Fruit fly (Drosophila melanogaster): ENCODE measurements around the gene Cyp4ae1.
A peak's percentile ranks its signal among the peaks of the same experiment; 100 is the strongest.

Cyp4ae1 gene

dm6 chrX:2180750-2181261 lies 2.0 kb downstream of the Cyp4ae1 start, which contains the start of gene pn (continued):
- 0 out of 3 replicates have a peak, but pooled peaks have one; percentile 44 for TF ChIP-seq CG14860 (GFP tag; IDR thresholded peaks at IDR 0.05; ENCODE audit: partially characterized antibody)
- TF ChIP-seq MESR4 (GFP tag; optimal IDR thresholded peaks at IDR 0.05): no peak
- TF ChIP-seq Sox102F (GFP tag; optimal IDR thresholded peaks at IDR 0.05): no peak
- TF ChIP-seq CG7987 (GFP tag; optimal IDR thresholded peaks at IDR 0.05): no peak
- no peak for TF ChIP-seq ken (GFP tag; IDR thresholded peaks at IDR 0.05)
- no peak for TF ChIP-seq Meics (GFP tag; optimal IDR thresholded peaks at IDR 0.05)
- peak; percentile 37 for TF ChIP-seq CG17186 (GFP tag; optimal IDR thresholded peaks at IDR 0.05)
- TF ChIP-seq CG11695 (GFP tag; IDR thresholded peaks at IDR 0.05): no peak
- peak; percentile 19 for TF ChIP-seq CG14710 (tag; optimal IDR thresholded peaks at IDR 0.05)
- no peak for TF ChIP-seq hkb (optimal IDR thresholded peaks at IDR 0.05)
- no peak for TF ChIP-seq hkb (GFP tag; IDR thresholded peaks at IDR 0.05)
- no peak for TF ChIP-seq CG32772 (GFP tag; IDR thresholded peaks at IDR 0.05)
- peak; percentile 39; the same call in 1 of the 2 replicates for TF ChIP-seq hbn (GFP tag; IDR thresholded peaks at IDR 0.05; ENCODE audit: partially characterized antibody)
- no peak for TF ChIP-seq sob (GFP tag; IDR thresholded peaks at IDR 0.05)
- no peak for TF ChIP-seq her (GFP tag; optimal IDR thresholded peaks at IDR 0.05)
- peak; percentile 71 for TF ChIP-seq Dp (GFP tag; optimal IDR thresholded peaks at IDR 0.05)
- TF ChIP-seq HLH4C (GFP tag; IDR thresholded peaks at IDR 0.05; ENCODE audit: partially characterized antibody): peak; percentile 60; the same call in 2 of the 3 replicates
- no peak for TF ChIP-seq odd (GFP tag; optimal IDR thresholded peaks at IDR 0.05)
- peak; percentile 62 for TF ChIP-seq Dref (GFP tag; IDR thresholded peaks at IDR 0.05)
- no peak for TF ChIP-seq CG33557 (GFP tag; optimal IDR thresholded peaks at IDR 0.05)
- peak; percentile 55 for TF ChIP-seq BEAF-32 (GFP tag; optimal IDR thresholded peaks at IDR 0.05)
- no peak for TF ChIP-seq kay (GFP tag; optimal IDR thresholded peaks at IDR 0.05)
- TF ChIP-seq wek (GFP tag; optimal IDR thresholded peaks at IDR 0.05): no peak
- TF ChIP-seq Hsf (GFP tag; optimal IDR thresholded peaks at IDR 0.05): no peak
- no peak for TF ChIP-seq pfk (GFP tag; optimal IDR thresholded peaks at IDR 0.05)
- no peak for TF ChIP-seq Lpt (GFP tag; optimal IDR thresholded peaks at IDR 0.05)
- no peak for TF ChIP-seq CG9727 (GFP tag; optimal IDR thresholded peaks at IDR 0.05)
- peak; percentile 55 to 83 for TF ChIP-seq crp (GFP tag; optimal IDR thresholded peaks at IDR 0.05)
- no peak for TF ChIP-seq Kr (GFP tag; optimal IDR thresholded peaks at IDR 0.05)
- no peak for TF ChIP-seq en (GFP tag; optimal IDR thresholded peaks at IDR 0.05)
- TF ChIP-seq z (GFP tag; IDR thresholded peaks at IDR 0.05): no peak
- TF ChIP-seq chn (GFP tag; optimal IDR thresholded peaks at IDR 0.05): no peak
- TF ChIP-seq otp (GFP tag; IDR thresholded peaks at IDR 0.05): no peak
- no peak for TF ChIP-seq CG1647 (GFP tag; optimal IDR thresholded peaks at IDR 0.05)
- no peak for TF ChIP-seq Pdp1 (GFP tag; optimal IDR thresholded peaks at IDR 0.05)
- no peak for TF ChIP-seq az2 (GFP tag; optimal IDR thresholded peaks at IDR 0.05)
- no peak for TF ChIP-seq CG34422 (GFP tag; IDR thresholded peaks at IDR 0.05)
- TF ChIP-seq nerfin-2 (GFP tag; IDR thresholded peaks at IDR 0.05; ENCODE audit: partially characterized antibody): peak; percentile 34; the same call in 1 of the 2 replicates
- no peak for TF ChIP-seq rib (GFP tag; IDR thresholded peaks at IDR 0.05)
- TF ChIP-seq MBD-R2 (GFP tag; IDR thresholded peaks at IDR 0.05): peak; percentile 33; the same call in 1 of the 2 replicates
- no peak for TF ChIP-seq GATAe (GFP tag; conservative IDR thresholded peaks at IDR 0.05)
- no peak for TF ChIP-seq ase (GFP tag; IDR thresholded peaks at IDR 0.05)
- TF ChIP-seq CG11398 (GFP tag; optimal IDR thresholded peaks at IDR 0.05): no peak
- TF ChIP-seq da (GFP tag; optimal IDR thresholded peaks at IDR 0.05): no peak
- TF ChIP-seq CG15011 (GFP tag; optimal IDR thresholded peaks at IDR 0.05): no peak
- no peak for TF ChIP-seq bab2 (GFP tag; optimal IDR thresholded peaks at IDR 0.05)
- peak; percentile 8 for TF ChIP-seq phol (tag; optimal IDR thresholded peaks at IDR 0.05)
- TF ChIP-seq ato (GFP tag; IDR thresholded peaks at IDR 0.05; ENCODE audit: partially characterized antibody): 0 out of 2 replicates have a peak, but pooled peaks have one; percentile 27
- TF ChIP-seq zen2 (GFP tag; IDR thresholded peaks at IDR 0.05; ENCODE audit: partially characterized antibody): 0 out of 3 replicates have a peak, but pooled peaks have one; percentile 17
- TF ChIP-seq Eip74EF (GFP tag; optimal IDR thresholded peaks at IDR 0.05): no peak
